Comparison of ENCODE assay signal across 1 fruit fly cellular context in the genomic region with DNA sequence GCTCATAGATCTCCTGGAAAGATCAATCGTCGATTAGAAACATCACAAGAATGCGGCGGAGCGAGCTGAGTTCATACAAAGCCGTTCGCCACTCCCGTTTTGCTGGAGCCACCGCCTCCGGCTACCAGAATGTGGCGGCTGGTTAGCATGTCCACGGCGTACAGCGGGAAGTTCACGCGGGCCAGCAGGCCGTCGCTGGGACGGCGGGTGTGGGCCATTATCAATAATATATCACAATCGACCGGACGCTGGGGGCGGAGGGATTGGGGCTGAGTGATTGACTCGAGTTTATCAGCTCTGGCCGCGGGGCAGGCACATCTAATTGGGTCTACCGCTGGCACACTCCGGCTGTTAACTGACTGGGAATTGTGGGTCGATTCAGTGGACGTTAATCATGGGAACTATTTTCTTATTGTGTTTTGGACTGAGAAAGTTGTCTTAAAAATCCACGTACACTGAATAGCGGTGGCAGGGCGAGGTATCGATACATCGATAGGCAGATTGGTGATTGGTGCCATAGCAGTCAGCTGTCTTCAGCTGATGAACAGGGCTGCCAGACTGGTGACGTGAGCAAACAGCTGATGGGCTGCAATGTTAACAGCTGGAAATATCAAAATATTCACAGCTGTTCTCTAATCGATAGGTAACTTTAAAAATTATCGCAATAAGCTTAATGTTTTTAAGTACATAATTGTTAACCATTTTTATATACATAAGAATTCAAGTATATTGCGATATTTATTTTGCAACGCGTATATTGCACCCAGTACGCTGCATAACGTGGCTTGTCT.
TF ChIP-seq lines count a peak whose summit lies in the region.

Gene CG9175 (minus strand): TSS at position 488 of the 791 bp plus-strand sequence.

TF ChIP-seq in whole organism, embryonic, 481 proteins besides CTCF, POLR2A, EP300 and RAD21 (continued from another document and continues in another):
- TF ChIP-seq esg (GFP tag; conservative IDR thresholded peaks at IDR 0.05; lab: Robert Waterston, UW) = no peak
- peak; percentile 94 for TF ChIP-seq CG6791 (GFP tag; IDR thresholded peaks at IDR 0.05; lab: Robert Waterston, UW; ENCODE audit: partially characterized antibody)
- TF ChIP-seq CG13894 (tag; optimal IDR thresholded peaks at IDR 0.05; lab: Kevin White, UChicago) = peak; percentile 75
- TF ChIP-seq psq (GFP tag; optimal IDR thresholded peaks at IDR 0.05; lab: Kevin White, UChicago) = no peak
- TF ChIP-seq tll (GFP tag; optimal IDR thresholded peaks at IDR 0.05; lab: Kevin White, UChicago) = peak in 1 of 2 experiments; percentile 78
- peak; percentile 58; the same call in 1 of the 2 replicates for TF ChIP-seq cas (GFP tag; IDR thresholded peaks at IDR 0.05; lab: Robert Waterston, UW)
- peak; percentile 73 for TF ChIP-seq Sin3A (optimal IDR thresholded peaks at IDR 0.05; lab: Kevin White, UChicago)
- peak; percentile 33 for TF ChIP-seq CoRest (tag; optimal IDR thresholded peaks at IDR 0.05; lab: Kevin White, UChicago)
- peak; percentile 18 for TF ChIP-seq CG12071 (GFP tag; optimal IDR thresholded peaks at IDR 0.05; lab: Kevin White, UChicago)
- TF ChIP-seq tin (GFP tag; optimal IDR thresholded peaks at IDR 0.05; lab: Kevin White, UChicago) = peak; percentile 33
- TF ChIP-seq ftz-f1 (GFP tag; optimal IDR thresholded peaks at IDR 0.05; lab: Kevin White, UChicago) = peak; percentile 5
- TF ChIP-seq Lhr (GFP tag; optimal IDR thresholded peaks at IDR 0.05; lab: Kevin White, UChicago) = peak; percentile 83
- peak; percentile 42 for TF ChIP-seq tap (tag; optimal IDR thresholded peaks at IDR 0.05; lab: Kevin White, UChicago)
- no peak for TF ChIP-seq slp2 (GFP tag; optimal IDR thresholded peaks at IDR 0.05; lab: Kevin White, UChicago)
- peak; percentile 93 for TF ChIP-seq tna (GFP tag; IDR thresholded peaks at IDR 0.05; lab: Robert Waterston, UW; ENCODE audit: partially characterized antibody)
- peak; percentile 73 for TF ChIP-seq NC2β (GFP tag; optimal IDR thresholded peaks at IDR 0.05; lab: Kevin White, UChicago)
- peak; percentile 16 for TF ChIP-seq Bdp1 (GFP tag; optimal IDR thresholded peaks at IDR 0.05; lab: Kevin White, UChicago)
- peak; percentile 72 for TF ChIP-seq her (GFP tag; optimal IDR thresholded peaks at IDR 0.05; lab: Kevin White, UChicago)
- peak; percentile 93 for TF ChIP-seq Med (GFP tag; lab: Kevin White, UChicago)
- TF ChIP-seq CG1647 (GFP tag; optimal IDR thresholded peaks at IDR 0.05; lab: Kevin White, UChicago) = peak; percentile 13
- TF ChIP-seq CG9797 (GFP tag; optimal IDR thresholded peaks at IDR 0.05; lab: Kevin White, UChicago) = peak; percentile 57
- TF ChIP-seq CG12659 (GFP tag; optimal IDR thresholded peaks at IDR 0.05; lab: Kevin White, UChicago) = peak; percentile 88
- TF ChIP-seq CG2199 (GFP tag; IDR thresholded peaks at IDR 0.05; lab: Robert Waterston, UW) = peak; percentile 22; the same call in 1 of the 3 replicates
- peak; percentile 72 for TF ChIP-seq CG9932 (GFP tag; IDR thresholded peaks at IDR 0.05; lab: Robert Waterston, UW)
- TF ChIP-seq bbx (GFP tag; IDR thresholded peaks at IDR 0.05; lab: Robert Waterston, UW; ENCODE audit: partially characterized antibody) = peak; percentile 97
- no peak for TF ChIP-seq kay (GFP tag; optimal IDR thresholded peaks at IDR 0.05; lab: Kevin White, UChicago)
- peak; percentile 96 for TF ChIP-seq sna (GFP tag; IDR thresholded peaks at IDR 0.05; lab: Robert Waterston, UW; ENCODE audit: partially characterized antibody)
- TF ChIP-seq Scr (GFP tag; IDR thresholded peaks at IDR 0.05; lab: Robert Waterston, UW; ENCODE audit: partially characterized antibody) = peak; percentile 93
- peak; percentile 93 for TF ChIP-seq hb (GFP tag; IDR thresholded peaks at IDR 0.05; lab: Robert Waterston, UW; ENCODE audit: partially characterized antibody)
- peak; percentile 36 for TF ChIP-seq CG18619 (GFP tag; optimal IDR thresholded peaks at IDR 0.05; lab: Kevin White, UChicago)
- no peak for TF ChIP-seq Hand (GFP tag; optimal IDR thresholded peaks at IDR 0.05; lab: Kevin White, UChicago)
- TF ChIP-seq lilli (GFP tag; optimal IDR thresholded peaks at IDR 0.05; lab: Kevin White, UChicago) = peak; percentile 41
- TF ChIP-seq bsh (GFP tag; optimal IDR thresholded peaks at IDR 0.05; lab: Kevin White, UChicago) = peak in 1 of 2 experiments; percentile 24
- peak; percentile 67 for TF ChIP-seq CG10543 (GFP tag; optimal IDR thresholded peaks at IDR 0.05; lab: Kevin White, UChicago)
- peak; percentile 22 for TF ChIP-seq dm (GFP tag; optimal IDR thresholded peaks at IDR 0.05; lab: Kevin White, UChicago)
- TF ChIP-seq jumu (GFP tag; optimal IDR thresholded peaks at IDR 0.05; lab: Kevin White, UChicago) = peak; percentile 48
- TF ChIP-seq CG8924 (tag; optimal IDR thresholded peaks at IDR 0.05; lab: Kevin White, UChicago) = peak; percentile 72
- TF ChIP-seq crp (GFP tag; optimal IDR thresholded peaks at IDR 0.05; lab: Kevin White, UChicago) = peak; percentile 100
- peak; percentile 55; the same call in 1 of the 2 replicates for TF ChIP-seq vvl (GFP tag; IDR thresholded peaks at IDR 0.05; lab: Robert Waterston, UW)
- no peak for TF ChIP-seq dmrt99B (tag; optimal IDR thresholded peaks at IDR 0.05; lab: Kevin White, UChicago)
- peak; percentile 90 for TF ChIP-seq CG1603 (tag; optimal IDR thresholded peaks at IDR 0.05; lab: Kevin White, UChicago)
- TF ChIP-seq Dip2 (GFP tag; IDR thresholded peaks at IDR 0.05; lab: Robert Waterston, UW) = no peak
- peak; percentile 19 for TF ChIP-seq dmrt11E (tag; optimal IDR thresholded peaks at IDR 0.05; lab: Kevin White, UChicago)
- TF ChIP-seq trem (tag; optimal IDR thresholded peaks at IDR 0.05; lab: Kevin White, UChicago) = peak; percentile 86
- TF ChIP-seq ato (GFP tag; IDR thresholded peaks at IDR 0.05; lab: Robert Waterston, UW; ENCODE audit: partially characterized antibody) = peak; percentile 95
- TF ChIP-seq CG11504 (tag; optimal IDR thresholded peaks at IDR 0.05; lab: Kevin White, UChicago) = peak; percentile 43
- TF ChIP-seq CG15601 (tag; optimal IDR thresholded peaks at IDR 0.05; lab: Kevin White, UChicago) = peak; percentile 61
- peak; percentile 4; the same call in 1 of the 3 replicates for TF ChIP-seq zfh1 (GFP tag; IDR thresholded peaks at IDR 0.05; lab: Robert Waterston, UW)
- peak; percentile 51 for TF ChIP-seq phol (tag; optimal IDR thresholded peaks at IDR 0.05; lab: Kevin White, UChicago)
- peak in 1 of 3 experiments; percentile 81 for TF ChIP-seq Stat92E (GFP tag; optimal IDR thresholded peaks at IDR 0.05; lab: Kevin White, UChicago)
- peak; percentile 61 for TF ChIP-seq Dp (GFP tag; optimal IDR thresholded peaks at IDR 0.05; lab: Kevin White, UChicago)
- no peak for TF ChIP-seq CG14441 (GFP tag; IDR thresholded peaks at IDR 0.05; lab: Robert Waterston, UW)
- TF ChIP-seq luna (GFP tag; optimal IDR thresholded peaks at IDR 0.05; lab: Kevin White, UChicago) = peak; percentile 5
- TF ChIP-seq CrebB (tag; optimal IDR thresholded peaks at IDR 0.05; lab: Kevin White, UChicago) = peak; percentile 42
- TF ChIP-seq mam (GFP tag; optimal IDR thresholded peaks at IDR 0.05; lab: Kevin White, UChicago) = peak; percentile 63
- TF ChIP-seq HmgZ (tag; optimal IDR thresholded peaks at IDR 0.05; lab: Kevin White, UChicago) = peak; percentile 91
- peak; percentile 32 for TF ChIP-seq CG6854 (GFP tag; optimal IDR thresholded peaks at IDR 0.05; lab: Kevin White, UChicago)
- peak; percentile 39; the same call in 1 of the 2 replicates for TF ChIP-seq Ptx1 (GFP tag; IDR thresholded peaks at IDR 0.05; lab: Robert Waterston, UW)
- peak; percentile 58 for TF ChIP-seq Fer1 (GFP tag; optimal IDR thresholded peaks at IDR 0.05; lab: Kevin White, UChicago)
- TF ChIP-seq CG8388 (GFP tag; optimal IDR thresholded peaks at IDR 0.05; lab: Kevin White, UChicago) = peak; percentile 40
- TF ChIP-seq Ets65A (GFP tag; lab: Kevin White, UChicago) = no peak
- TF ChIP-seq tio (GFP tag; optimal IDR thresholded peaks at IDR 0.05; lab: Kevin White, UChicago) = no peak
- TF ChIP-seq sd (tag; optimal IDR thresholded peaks at IDR 0.05; lab: Kevin White, UChicago) = peak; percentile 66
- TF ChIP-seq stwl (tag; optimal IDR thresholded peaks at IDR 0.05; lab: Kevin White, UChicago) = peak; percentile 94
- peak; percentile 99 for TF ChIP-seq BEAF-32 (GFP tag; optimal IDR thresholded peaks at IDR 0.05; lab: Kevin White, UChicago)
- TF ChIP-seq dpn (GFP tag; optimal IDR thresholded peaks at IDR 0.05; lab: Kevin White, UChicago) = peak; percentile 40 to 45
- TF ChIP-seq CG11093 (GFP tag; IDR thresholded peaks at IDR 0.05; lab: Robert Waterston, UW) = no peak
- TF ChIP-seq CHES-1-like (GFP tag; optimal IDR thresholded peaks at IDR 0.05; lab: Kevin White, UChicago) = peak; percentile 89
- TF ChIP-seq ERR (GFP tag; optimal IDR thresholded peaks at IDR 0.05; lab: Kevin White, UChicago) = peak; percentile 42
- TF ChIP-seq nerfin-1 (tag; optimal IDR thresholded peaks at IDR 0.05; lab: Kevin White, UChicago) = peak; percentile 37
- TF ChIP-seq CG6813 (GFP tag; optimal IDR thresholded peaks at IDR 0.05; lab: Kevin White, UChicago) = no peak
- TF ChIP-seq pb (GFP tag; optimal IDR thresholded peaks at IDR 0.05; lab: Kevin White, UChicago) = peak; percentile 7
- peak; percentile 83 for TF ChIP-seq CG8290 (GFP tag; optimal IDR thresholded peaks at IDR 0.05; lab: Kevin White, UChicago)
- TF ChIP-seq CG8290 (tag; optimal IDR thresholded peaks at IDR 0.05; lab: Kevin White, UChicago) = peak; percentile 53 to 95
- 0 out of 3 replicates have a peak, but pooled peaks have one; percentile 58 for TF ChIP-seq CG11456 (GFP tag; IDR thresholded peaks at IDR 0.05; lab: Robert Waterston, UW)
- peak; percentile 65 for TF ChIP-seq B-H2 (GFP tag; optimal IDR thresholded peaks at IDR 0.05; lab: Kevin White, UChicago)
- peak; percentile 6 for TF ChIP-seq gsb-n (tag; optimal IDR thresholded peaks at IDR 0.05; lab: Kevin White, UChicago)
- peak; percentile 17 for TF ChIP-seq nau (GFP tag; optimal IDR thresholded peaks at IDR 0.05; lab: Kevin White, UChicago)
- peak; percentile 63 for TF ChIP-seq CG10462 (GFP tag; optimal IDR thresholded peaks at IDR 0.05; lab: Kevin White, UChicago)
- peak; percentile 98 for TF ChIP-seq amos (GFP tag; IDR thresholded peaks at IDR 0.05; lab: Robert Waterston, UW; ENCODE audit: partially characterized antibody)
- no peak for TF ChIP-seq fd3F (GFP tag; optimal IDR thresholded peaks at IDR 0.05; lab: Kevin White, UChicago)
- TF ChIP-seq CG7745 (tag; optimal IDR thresholded peaks at IDR 0.05; lab: Kevin White, UChicago) = no peak
- TF ChIP-seq Dref (GFP tag; IDR thresholded peaks at IDR 0.05; lab: Robert Waterston, UW) = peak; percentile 100
- peak; percentile 34 for TF ChIP-seq exex (tag; optimal IDR thresholded peaks at IDR 0.05; lab: Kevin White, UChicago)
- peak; percentile 43 for TF ChIP-seq mirr (GFP tag; optimal IDR thresholded peaks at IDR 0.05; lab: Kevin White, UChicago)
- TF ChIP-seq bigmax (GFP tag; optimal IDR thresholded peaks at IDR 0.05; lab: Kevin White, UChicago) = peak; percentile 15
- peak; percentile 63 for TF ChIP-seq CG17912 (GFP tag; optimal IDR thresholded peaks at IDR 0.05; lab: Kevin White, UChicago)
- no peak for TF ChIP-seq GATAe (GFP tag; conservative IDR thresholded peaks at IDR 0.05; lab: Robert Waterston, UW)
- no peak for TF ChIP-seq CG14667 (GFP tag; IDR thresholded peaks at IDR 0.05; lab: Robert Waterston, UW)
- peak in 1 of 2 experiments; percentile 31 for TF ChIP-seq insv (GFP tag; optimal IDR thresholded peaks at IDR 0.05; lab: Kevin White, UChicago)
- TF ChIP-seq sob (GFP tag; IDR thresholded peaks at IDR 0.05; lab: Robert Waterston, UW) = peak; percentile 74
- TF ChIP-seq lmd (GFP tag; IDR thresholded peaks at IDR 0.05; lab: Robert Waterston, UW) = no peak
- TF ChIP-seq Hr51 (GFP tag; optimal IDR thresholded peaks at IDR 0.05; lab: Kevin White, UChicago) = peak; percentile 2 to 42
- TF ChIP-seq CG34224 (GFP tag; IDR thresholded peaks at IDR 0.05; lab: Robert Waterston, UW; ENCODE audit: partially characterized antibody) = peak; percentile 99
- TF ChIP-seq CG18764 (GFP tag; optimal IDR thresholded peaks at IDR 0.05; lab: Kevin White, UChicago) = no peak
- peak; percentile 61 for TF ChIP-seq CG2120 (GFP tag; optimal IDR thresholded peaks at IDR 0.05; lab: Kevin White, UChicago)
- TF ChIP-seq MTF-1 (GFP tag; optimal IDR thresholded peaks at IDR 0.05; lab: Kevin White, UChicago; ENCODE audit: borderline replicate concordance) = peak; percentile 21
- TF ChIP-seq oc (tag; optimal IDR thresholded peaks at IDR 0.05; lab: Kevin White, UChicago) = peak; percentile 23
- peak; percentile 69 for TF ChIP-seq pho (GFP tag; optimal IDR thresholded peaks at IDR 0.05; lab: Kevin White, UChicago)
- peak; percentile 7 for TF ChIP-seq Spps (tag; optimal IDR thresholded peaks at IDR 0.05; lab: Kevin White, UChicago)
- peak; percentile 99 for TF ChIP-seq CG42726 (GFP tag; IDR thresholded peaks at IDR 0.05; lab: Robert Waterston, UW; ENCODE audit: partially characterized antibody)
- TF ChIP-seq otp (GFP tag; IDR thresholded peaks at IDR 0.05; lab: Robert Waterston, UW) = no peak
- TF ChIP-seq NC2α (GFP tag; optimal IDR thresholded peaks at IDR 0.05; lab: Kevin White, UChicago) = no peak
- 0 out of 2 replicates have a peak, but pooled peaks have one; percentile 13 for TF ChIP-seq CG11247 (GFP tag; IDR thresholded peaks at IDR 0.05; lab: Robert Waterston, UW)
- peak; percentile 40 for TF ChIP-seq CG3995 (GFP tag; optimal IDR thresholded peaks at IDR 0.05; lab: Kevin White, UChicago)
- peak; percentile 67 for TF ChIP-seq lab (GFP tag; optimal IDR thresholded peaks at IDR 0.05; lab: Kevin White, UChicago)
- peak; percentile 56; the same call in 2 of the 3 replicates for TF ChIP-seq Dbx (GFP tag; IDR thresholded peaks at IDR 0.05; lab: Robert Waterston, UW)
- TF ChIP-seq cato (GFP tag; optimal IDR thresholded peaks at IDR 0.05; lab: Kevin White, UChicago; ENCODE audit: borderline replicate concordance) = no peak
- no peak for TF ChIP-seq CG3281 (GFP tag; optimal IDR thresholded peaks at IDR 0.05; lab: Kevin White, UChicago)
- no peak for TF ChIP-seq dati (GFP tag; IDR thresholded peaks at IDR 0.05; lab: Robert Waterston, UW)
- peak; percentile 43 for TF ChIP-seq bcd (GFP tag; optimal IDR thresholded peaks at IDR 0.05; lab: Kevin White, UChicago)
- peak; percentile 66 for TF ChIP-seq Rfx (GFP tag; IDR thresholded peaks at IDR 0.05; lab: Robert Waterston, UW)
- TF ChIP-seq HHEX (GFP tag; optimal IDR thresholded peaks at IDR 0.05; lab: Kevin White, UChicago) = no peak
- TF ChIP-seq Blimp-1 (GFP tag; optimal IDR thresholded peaks at IDR 0.05; lab: Kevin White, UChicago) = peak; percentile 22
- TF ChIP-seq Antp (GFP tag; optimal IDR thresholded peaks at IDR 0.05; lab: Kevin White, UChicago) = peak; percentile 39
- peak; percentile 76 for TF ChIP-seq CG14710 (tag; optimal IDR thresholded peaks at IDR 0.05; lab: Kevin White, UChicago)
- peak; percentile 97 for TF ChIP-seq Elba2 (GFP tag; optimal IDR thresholded peaks at IDR 0.05; lab: Kevin White, UChicago)
- TF ChIP-seq Meics (GFP tag; optimal IDR thresholded peaks at IDR 0.05; lab: Kevin White, UChicago) = peak; percentile 42
